Fruit fly (Drosophila melanogaster): ENCODE results near the gene CalpC.

Gene CalpC

DNA sequence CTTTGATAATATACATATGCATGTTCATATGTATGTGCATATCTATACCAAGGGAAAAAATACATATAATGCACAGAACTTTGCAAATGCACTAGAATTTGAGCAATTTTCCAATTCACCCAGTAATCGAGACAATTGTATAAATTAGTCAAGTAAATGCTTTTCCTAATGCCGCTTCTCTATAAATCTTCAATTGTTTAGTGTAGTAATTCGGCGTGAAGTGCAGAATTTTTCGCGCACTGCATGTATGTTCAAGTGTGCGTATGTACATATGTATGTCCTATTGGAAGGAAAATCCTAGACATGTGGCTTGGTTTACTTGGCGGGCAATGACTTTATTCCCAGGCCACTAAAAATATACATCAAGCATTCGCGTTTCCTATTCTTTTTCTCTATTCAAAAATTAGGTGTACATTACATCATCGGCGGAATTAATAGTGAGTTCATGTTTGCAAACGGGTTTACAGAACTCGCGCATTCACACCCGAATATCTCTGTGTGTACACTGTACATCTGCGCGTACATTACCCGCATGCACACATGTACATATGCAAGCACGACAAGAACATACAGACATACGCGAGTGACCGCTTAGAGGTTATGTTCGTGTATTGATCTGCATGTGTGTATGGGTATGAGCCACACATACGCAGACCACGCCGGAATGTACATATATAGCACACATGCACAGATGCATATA lies 6.6 kb upstream of the CalpC start (continued):
- TF ChIP-seq ap (GFP tag; IDR thresholded peaks at IDR 0.05) = no peak
- no peak for TF ChIP-seq lola (GFP tag; optimal IDR thresholded peaks at IDR 0.05)
- TF ChIP-seq sim (GFP tag; IDR thresholded peaks at IDR 0.05) = no peak
- TF ChIP-seq CG8924 (tag; optimal IDR thresholded peaks at IDR 0.05) = peak; percentile 9
- TF ChIP-seq sna (GFP tag; IDR thresholded peaks at IDR 0.05; ENCODE audit: partially characterized antibody) = no peak
- no peak for TF ChIP-seq tio (GFP tag; optimal IDR thresholded peaks at IDR 0.05)
- no peak for TF ChIP-seq CG3163 (GFP tag; optimal IDR thresholded peaks at IDR 0.05)
- no peak for TF ChIP-seq CG3838 (GFP tag; optimal IDR thresholded peaks at IDR 0.05)
- TF ChIP-seq pan (optimal IDR thresholded peaks at IDR 0.05) = no peak
- no peak for TF ChIP-seq pan (GFP tag; optimal IDR thresholded peaks at IDR 0.05 in 1 of 2, IDR thresholded peaks at IDR 0.05 in 1 of 2)
- TF ChIP-seq h (optimal IDR thresholded peaks at IDR 0.05) = no peak
- no peak for TF ChIP-seq CG1792 (GFP tag; optimal IDR thresholded peaks at IDR 0.05)
- TF ChIP-seq mld (GFP tag; IDR thresholded peaks at IDR 0.05; ENCODE audit: partially characterized antibody) = no peak
- no peak for TF ChIP-seq CG13624 (GFP tag; optimal IDR thresholded peaks at IDR 0.05)
- TF ChIP-seq CG10209 (GFP tag; optimal IDR thresholded peaks at IDR 0.05) = no peak
- no peak for TF ChIP-seq Nf-YB (GFP tag; optimal IDR thresholded peaks at IDR 0.05)
- 0 out of 3 replicates have a peak, but pooled peaks have one; percentile 7 for TF ChIP-seq CG17361 (GFP tag; IDR thresholded peaks at IDR 0.05)
- TF ChIP-seq gce (GFP tag; IDR thresholded peaks at IDR 0.05) = no peak
- TF ChIP-seq CG10462 (GFP tag; optimal IDR thresholded peaks at IDR 0.05) = no peak
- peak; percentile 99 for TF ChIP-seq nerfin-1 (tag; optimal IDR thresholded peaks at IDR 0.05)
- TF ChIP-seq CG17912 (GFP tag; optimal IDR thresholded peaks at IDR 0.05) = no peak
- TF ChIP-seq scrt (GFP tag; optimal IDR thresholded peaks at IDR 0.05) = no peak
- TF ChIP-seq Oaz (GFP tag; IDR thresholded peaks at IDR 0.05) = no peak
- TF ChIP-seq bbx (GFP tag; IDR thresholded peaks at IDR 0.05; ENCODE audit: partially characterized antibody) = 0 out of 2 replicates have a peak, but pooled peaks have one; percentile 28
- no peak for TF ChIP-seq Lpt (GFP tag; optimal IDR thresholded peaks at IDR 0.05)
- peak; percentile 99 for TF ChIP-seq bigmax (GFP tag; optimal IDR thresholded peaks at IDR 0.05)
- no peak for TF ChIP-seq Sox100B (GFP tag; optimal IDR thresholded peaks at IDR 0.05)
- peak; percentile 82 for TF ChIP-seq mirr (GFP tag; optimal IDR thresholded peaks at IDR 0.05)
- TF ChIP-seq CG13296 (GFP tag; optimal IDR thresholded peaks at IDR 0.05) = peak; percentile 15
- no peak for TF ChIP-seq CkIIα-i1 (GFP tag; IDR thresholded peaks at IDR 0.05)
- peak; percentile 65 for TF ChIP-seq CG10543 (GFP tag; optimal IDR thresholded peaks at IDR 0.05)
- no peak for TF ChIP-seq dmrt99B (tag; optimal IDR thresholded peaks at IDR 0.05)
- no peak for TF ChIP-seq CG5245 (GFP tag; optimal IDR thresholded peaks at IDR 0.05)
- TF ChIP-seq BEAF-32 (GFP tag; optimal IDR thresholded peaks at IDR 0.05) = no peak
- TF ChIP-seq slou (GFP tag; optimal IDR thresholded peaks at IDR 0.05) = no peak
- no peak; the same call in 1 of the 2 replicates for TF ChIP-seq amos (GFP tag; IDR thresholded peaks at IDR 0.05; ENCODE audit: partially characterized antibody)
- TF ChIP-seq tgo (GFP tag; IDR thresholded peaks at IDR 0.05) = no peak
- no peak for TF ChIP-seq ATbp (GFP tag; optimal IDR thresholded peaks at IDR 0.05)
- TF ChIP-seq CG3407 (GFP tag; optimal IDR thresholded peaks at IDR 0.05) = no peak
- TF ChIP-seq MTF-1 (GFP tag; optimal IDR thresholded peaks at IDR 0.05; ENCODE audit: borderline replicate concordance) = no peak
- no peak for TF ChIP-seq CG4360 (GFP tag; IDR thresholded peaks at IDR 0.05)
- no peak for TF ChIP-seq CG14441 (GFP tag; IDR thresholded peaks at IDR 0.05)
- TF ChIP-seq HmgZ (tag; optimal IDR thresholded peaks at IDR 0.05) = peak; percentile 34
- TF ChIP-seq Bgb (GFP tag; IDR thresholded peaks at IDR 0.05; ENCODE audit: partially characterized antibody) = peak; percentile 49; the same call in 1 of the 2 replicates
- TF ChIP-seq CG2199 (GFP tag; IDR thresholded peaks at IDR 0.05) = peak; percentile 80; the same call in 2 of the 3 replicates
- TF ChIP-seq sima (GFP tag; optimal IDR thresholded peaks at IDR 0.05) = no peak
- TF ChIP-seq CG8290 (GFP tag; optimal IDR thresholded peaks at IDR 0.05) = no peak
- TF ChIP-seq CG8290 (tag; optimal IDR thresholded peaks at IDR 0.05) = peak in 1 of 2 experiments; percentile 54
- TF ChIP-seq Ets97D (GFP tag; optimal IDR thresholded peaks at IDR 0.05) = no peak
- TF ChIP-seq chif (GFP tag; optimal IDR thresholded peaks at IDR 0.05) = no peak
